Worm (Caenorhabditis elegans) whole organism, young adult: ENCODE results near the gene C28H8.5.

Experiments used
- B0261.1 ChIP-seq: sonication (generic microtip); optimal IDR thresholded peaks from 2 replicates; lab custom pipeline; 2016; ENCODE audit warnings: mild to moderate bottlenecking, missing genetic modification characterization, moderate library complexity, missing compliant biosample characterization
- B0336.3 ChIP-seq: fragments of 200-800 bp; sonication (Bioruptor generic); IDR thresholded peaks from 2 replicates; pipeline ENCODE4 v1.3.6; 2022; ENCODE audit warnings: missing genetic modification characterization, missing compliant biosample characterization
- C06A6.2 ChIP-seq: fragments of 200-800 bp; sonication (Bioruptor generic); conservative IDR thresholded peaks from 2 replicates; pipeline ENCODE4 v1.3.6; 2022; ENCODE audit warnings: missing genetic modification characterization, missing compliant biosample characterization
- F22D6.2 ChIP-seq: sonication (generic microtip); optimal IDR thresholded peaks from 2 replicates; lab custom pipeline; 2016; ENCODE audit warnings: mild to moderate bottlenecking, missing genetic modification characterization, missing compliant biosample characterization
- F33H1.4 ChIP-seq: fragments of 200-800 bp; sonication (Bioruptor generic); IDR thresholded peaks from 2 replicates; pipeline ENCODE4 v1.3.6; 2022; ENCODE audit warnings: missing genetic modification reagents, missing genetic modification characterization, missing compliant biosample characterization
- F39B2.1 ChIP-seq: fragments of 200-800 bp; sonication (Bioruptor generic); IDR thresholded peaks from 2 replicates; pipeline ENCODE4 v1.3.6; 2022; ENCODE audit warnings: missing genetic modification reagents, missing genetic modification characterization, missing compliant biosample characterization
- F57A8.1 ChIP-seq: fragments of 200-800 bp; sonication (Bioruptor generic); optimal IDR thresholded peaks from 2 replicates; lab custom pipeline; 2018; ENCODE audit warnings: mild to moderate bottlenecking, missing genetic modification characterization, moderate library complexity, missing compliant biosample characterization
- Y53G8AR.9 ChIP-seq: fragments of 200-800 bp; sonication (Bioruptor generic); conservative IDR thresholded peaks from 2 replicates; pipeline ENCODE4 v1.3.6; 2022; ENCODE audit warnings: missing genetic modification reagents, missing genetic modification characterization, missing compliant biosample characterization
- Y95B8A.8 ChIP-seq: fragments of 200-800 bp; sonication (Bioruptor generic); IDR thresholded peaks from 2 replicates; pipeline ENCODE4 v1.3.6; 2022; ENCODE audit warnings: missing genetic modification reagents, missing genetic modification characterization, missing compliant biosample characterization
- attf-6 ChIP-seq: fragments of 200-800 bp; sonication (Bioruptor generic); IDR thresholded peaks from 2 replicates; pipeline ENCODE4 v1.3.6; 2022; ENCODE audit warnings: missing genetic modification reagents, missing genetic modification characterization, missing compliant biosample characterization
- ccch-3 ChIP-seq: fragments of 200-800 bp; sonication (Bioruptor generic); optimal IDR thresholded peaks from 2 replicates; lab custom pipeline; 2018; ENCODE audit warnings: mild to moderate bottlenecking, missing genetic modification characterization, missing compliant biosample characterization
- cebp-1 ChIP-seq, 2 experiments: fragments of 200-800 bp in 1 of 2; sonication (Bioruptor generic) in 1 of 2; sonication (generic microtip) in 1 of 2; IDR thresholded peaks in 1 of 2; optimal IDR thresholded peaks in 1 of 2; 2 replicates each; pipeline versions ENCODE4 v1.3.6 to Lab custom; 2017 to 2022; ENCODE audit warnings: missing compliant biosample characterization in 2 of 2, missing genetic modification characterization in 2 of 2, mild to moderate bottlenecking in 1 of 2, missing genetic modification reagents in 1 of 2, moderate library complexity in 1 of 2
- ceh-27 ChIP-seq: fragments of 200-800 bp; sonication (Bioruptor generic); optimal IDR thresholded peaks from 2 replicates; lab custom pipeline; 2018; ENCODE audit warnings: mild to moderate bottlenecking, missing genetic modification characterization, moderate library complexity, missing compliant biosample characterization
- ceh-79 ChIP-seq: sonication (generic microtip); optimal IDR thresholded peaks from 2 replicates; lab custom pipeline; 2017; ENCODE audit warnings: mild to moderate bottlenecking, missing genetic modification characterization, missing compliant biosample characterization
- chd-7 ChIP-seq: sonication (generic microtip); optimal IDR thresholded peaks from 2 replicates; lab custom pipeline; 2016; ENCODE audit warnings: mild to moderate bottlenecking, missing genetic modification characterization, moderate library complexity, missing compliant biosample characterization
- dox-1 ChIP-seq: fragments of 200-800 bp; sonication (Bioruptor generic); IDR thresholded peaks from 2 replicates; pipeline ENCODE4 v1.3.6; 2022; ENCODE audit warnings: missing genetic modification reagents, missing genetic modification characterization, missing compliant biosample characterization
- dpff-1 ChIP-seq: sonication (generic microtip); optimal IDR thresholded peaks from 2 replicates; lab custom pipeline; 2017; ENCODE audit warnings: mild to moderate bottlenecking, missing genetic modification characterization, missing compliant biosample characterization
- dpl-1 ChIP-seq: fragments of 150-350 bp; optimal IDR thresholded peaks from 2 replicates; lab custom pipeline; 2014; ENCODE audit warnings: missing biosample characterization, missing genetic modification reagents, missing genetic modification characterization
- egl-18 ChIP-seq: fragments of 200-800 bp; sonication (Bioruptor generic); IDR thresholded peaks from 2 replicates; pipeline ENCODE4 v1.3.6; 2022; ENCODE audit warnings: missing genetic modification reagents, missing genetic modification characterization, missing compliant biosample characterization
- egl-44 ChIP-seq: fragments of 200-800 bp; sonication (Bioruptor generic); IDR thresholded peaks from 2 replicates; pipeline ENCODE4 v1.3.6; 2022; ENCODE audit warnings: missing genetic modification reagents, missing genetic modification characterization, missing compliant biosample characterization
- hmg-1.2 ChIP-seq: fragments of 200-800 bp; sonication (Bioruptor generic); IDR thresholded peaks from 2 replicates; pipeline ENCODE4 v1.3.6; 2022; ENCODE audit warnings: missing genetic modification reagents, missing genetic modification characterization, missing compliant biosample characterization
- hrde-1 ChIP-seq: sonication (generic microtip); optimal IDR thresholded peaks from 2 replicates; lab custom pipeline; 2016; ENCODE audit warnings: missing genetic modification characterization, mild to moderate bottlenecking, missing compliant biosample characterization, moderate library complexity, missing genotype, missing genetic modification reagents, borderline replicate concordance
- madf-10 ChIP-seq: sonication (generic microtip); optimal IDR thresholded peaks from 2 replicates; lab custom pipeline; 2016; ENCODE audit warnings: mild to moderate bottlenecking, missing genetic modification characterization, missing compliant biosample characterization
- mxl-1 ChIP-seq: sonication (generic microtip); optimal IDR thresholded peaks from 2 replicates; lab custom pipeline; 2016; ENCODE audit warnings: missing genetic modification characterization, missing compliant biosample characterization
- nfya-2 ChIP-seq: fragments of 200-800 bp; sonication (Bioruptor generic); IDR thresholded peaks from 2 replicates; pipeline ENCODE4 v1.3.6; 2022; ENCODE audit warnings: missing genetic modification reagents, missing genetic modification characterization, missing compliant biosample characterization
- nfyb-1 ChIP-seq: fragments of 200-800 bp; sonication (Bioruptor generic); IDR thresholded peaks from 2 replicates; pipeline ENCODE4 v1.3.6; 2022; ENCODE audit warnings: missing genetic modification reagents, missing genetic modification characterization, missing compliant biosample characterization
- nhr-80 ChIP-seq: sonication (generic microtip); optimal IDR thresholded peaks from 2 replicates; lab custom pipeline; 2016; ENCODE audit warnings: missing genetic modification characterization, missing compliant biosample characterization
- pbrm-1 ChIP-seq: fragments of 200-800 bp; sonication (Bioruptor generic); IDR thresholded peaks from 2 replicates; pipeline ENCODE4 v1.3.6; 2022; ENCODE audit warnings: missing genetic modification reagents, missing genetic modification characterization, missing compliant biosample characterization
- rcor-1 ChIP-seq: fragments of 200-800 bp; sonication (Bioruptor generic); IDR thresholded peaks from 2 replicates; pipeline ENCODE4 v1.3.6; 2022; ENCODE audit warnings: missing genetic modification reagents, missing genetic modification characterization, missing compliant biosample characterization
- rec-8 ChIP-seq, 2 experiments: sonication (generic microtip); optimal IDR thresholded peaks; 2 replicates each; lab custom pipeline; 2016; ENCODE audit warnings: mild to moderate bottlenecking in 2 of 2, missing genetic modification characterization in 2 of 2, missing genetic modification reagents in 2 of 2, missing genotype in 2 of 2, missing biosample characterization in 1 of 2, missing compliant biosample characterization in 1 of 2, moderate library complexity in 1 of 2
- rpc-1 ChIP-seq, 2 experiments: fragments of 150-350 bp in 1 of 2; sonication (generic microtip) in 1 of 2; optimal IDR thresholded peaks; 2 replicates each; lab custom pipeline; 2014 to 2018; ENCODE audit warnings: missing biosample characterization in 1 of 2, missing genetic modification characterization in 1 of 2, missing genetic modification reagents in 1 of 2, missing genotype in 1 of 2
- sdz-38 ChIP-seq: sonication (generic microtip); optimal IDR thresholded peaks from 2 replicates; lab custom pipeline; 2016; ENCODE audit warnings: missing genotype, missing genetic modification characterization, missing compliant biosample characterization
- snpc-4 ChIP-seq, 5 experiments: fragments of 150-350 bp in 1 of 5; sonication (generic microtip) in 4 of 5; optimal IDR thresholded peaks; 2 replicates each; lab custom pipeline; 2014 to 2018; ENCODE audit warnings: missing genetic modification characterization in 5 of 5, missing biosample characterization in 3 of 5, antibody characterized with exemption in 2 of 5, mild to moderate bottlenecking in 2 of 5, missing compliant biosample characterization in 2 of 5, missing genotype in 2 of 5, moderate library complexity in 2 of 5, missing genetic modification reagents in 1 of 5
- somi-1 ChIP-seq: fragments of 200-800 bp; sonication (Bioruptor generic); optimal IDR thresholded peaks from 2 replicates; lab custom pipeline; 2018; ENCODE audit warnings: mild to moderate bottlenecking, missing genetic modification characterization, missing compliant biosample characterization
- tbp1 ChIP-seq: fragments of 200-800 bp; sonication (Bioruptor generic); optimal IDR thresholded peaks from 2 replicates; lab custom pipeline; 2018; ENCODE audit warnings: mild to moderate bottlenecking, missing genetic modification characterization, missing compliant biosample characterization
- unc-130 ChIP-seq: sonication (generic microtip); optimal IDR thresholded peaks from 2 replicates; lab custom pipeline; 2016; ENCODE audit warnings: missing genetic modification reagents, missing genetic modification characterization, missing compliant biosample characterization
- unc-62 ChIP-seq: fragments of 150-350 bp; optimal IDR thresholded peaks from 2 replicates; lab custom pipeline; 2014; ENCODE audit warnings: missing biosample characterization, missing genetic modification reagents, missing genetic modification characterization
- zfh-2 ChIP-seq: fragments of 200-800 bp; sonication (Bioruptor generic); conservative IDR thresholded peaks from 2 replicates; pipeline ENCODE4 v1.3.6; 2022; ENCODE audit warnings: missing genetic modification reagents, missing genetic modification characterization, missing compliant biosample characterization
- ztf-28 ChIP-seq: fragments of 200-800 bp; sonication (Bioruptor generic); IDR thresholded peaks from 2 replicates; pipeline ENCODE4 v1.3.6; 2022; ENCODE audit warnings: missing genetic modification reagents, missing genetic modification characterization, missing compliant biosample characterization
- ztf-6 ChIP-seq: fragments of 200-800 bp; sonication (Bioruptor generic); IDR thresholded peaks from 2 replicates; pipeline ENCODE4 v1.3.6; 2022; ENCODE audit warnings: missing genetic modification reagents, missing genetic modification characterization, missing compliant biosample characterization

C28H8.5 gene

DNA sequence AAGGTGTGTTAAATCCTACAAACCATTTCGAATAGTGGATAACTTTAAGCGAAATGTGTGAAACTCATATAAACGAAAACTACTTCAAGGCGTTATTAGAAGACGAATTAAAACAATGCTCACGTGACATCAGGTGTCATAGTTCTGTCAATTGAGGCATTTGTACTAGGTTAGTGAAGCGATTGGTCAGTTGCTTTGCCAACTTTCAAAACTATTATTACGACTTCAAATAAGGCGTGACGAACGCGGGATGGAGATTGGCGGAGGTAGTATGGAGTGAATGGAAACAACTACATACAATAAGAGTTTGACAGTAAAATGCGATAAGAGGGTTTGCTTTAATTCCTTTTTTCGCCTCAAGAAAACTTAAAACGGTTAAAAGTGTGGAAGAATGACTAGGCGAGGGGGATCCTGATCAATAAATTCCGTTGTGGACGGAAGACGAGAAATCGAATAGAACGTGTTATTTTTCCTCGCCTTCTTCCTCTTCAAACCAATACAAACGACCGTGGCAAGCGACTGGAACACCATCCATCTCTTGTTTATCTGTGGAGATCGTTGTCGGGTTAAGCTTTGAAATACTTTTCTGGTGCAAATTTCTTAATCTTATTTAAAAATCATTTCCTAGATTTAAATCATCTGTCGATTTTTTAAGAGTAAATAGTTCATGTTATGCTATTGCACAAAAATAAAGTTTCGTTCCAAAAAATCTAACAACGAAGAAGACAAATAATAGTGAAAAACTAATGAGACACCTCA is 43.1 kb upstream of the C28H8.5 start:
- no peak for TF ChIP-seq mxl-1 (tag; lab: Kevin White, UChicago)
- TF ChIP-seq B0336.3 = no peak
- no peak for TF ChIP-seq hrde-1 (tag; lab: Kevin White, UChicago)
- TF ChIP-seq chd-7 (tag; lab: Kevin White, UChicago) = no peak
- no peak for TF ChIP-seq Y53G8AR.9
- no peak for TF ChIP-seq dpl-1 (GFP tag; lab: Kevin White, UChicago)
- no peak for TF ChIP-seq F22D6.2
- TF ChIP-seq Y95B8A.8 (GFP tag; lab: Robert Waterston, UW) = peak; percentile 13; the same call in 1 of the 2 replicates
- no peak for TF ChIP-seq unc-62 (GFP tag; lab: Kevin White, UChicago)
- no peak for TF ChIP-seq egl-44
- peak; percentile 21 for TF ChIP-seq nhr-80 (tag; lab: Kevin White, UChicago)
- TF ChIP-seq ztf-6 (GFP tag; lab: Robert Waterston, UW) = no peak
- TF ChIP-seq sdz-38 (tag; lab: Kevin White, UChicago) = no peak
- no peak for TF ChIP-seq ceh-27 (GFP tag; lab: Kevin White, UChicago)
- no peak for TF ChIP-seq dpff-1

DNA sequence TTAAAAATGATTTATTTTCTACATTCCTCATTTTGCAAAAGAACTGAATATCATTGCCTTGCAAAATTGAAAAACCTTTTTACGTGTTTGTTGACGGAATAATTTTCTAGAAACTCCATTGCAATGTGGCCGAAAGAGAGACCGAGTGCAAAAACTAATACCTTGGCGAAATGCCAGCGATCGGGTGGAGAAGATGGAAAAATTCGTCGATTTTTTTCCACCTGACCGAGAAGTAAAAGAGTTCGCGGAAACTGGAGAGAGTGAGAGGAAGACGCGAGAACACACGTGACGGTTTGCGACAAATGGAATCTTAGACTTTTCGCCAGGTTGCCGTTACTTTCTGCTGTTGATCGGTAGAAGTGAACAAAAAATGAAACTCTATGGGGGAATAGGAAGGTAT is 42.4 kb upstream of the C28H8.5 start:
- TF ChIP-seq madf-10 (no peak), dox-1 (GFP tag; lab: Robert Waterston, UW) (peak; percentile 36; the same call in 1 of the 2 replicates), rpc-1 (optimal IDR thresholded peaks at IDR 0.05; lab: Kevin White, UChicago) (no peak), rpc-1 (tag; optimal IDR thresholded peaks at IDR 0.05; lab: Kevin White, UChicago) (no peak), zfh-2 (peak; percentile 59; the same call in 1 of the 2 replicates), somi-1 (GFP tag; lab: Kevin White, UChicago) (peak; percentile 13), cebp-1 (GFP tag; IDR thresholded peaks at IDR 0.05; lab: Robert Waterston, UW) (no peak), cebp-1 (tag; optimal IDR thresholded peaks at IDR 0.05; lab: Kevin White, UChicago) (peak; percentile 57), ceh-79 (no peak), hmg-1.2 (peak; percentile 19; the same call in 1 of the 2 replicates), tbp1 (peak; percentile 25), F33H1.4 (GFP tag; lab: Robert Waterston, UW) (no peak), nfyb-1 (GFP tag; lab: Robert Waterston, UW) (peak; percentile 21; the same call in 1 of the 2 replicates), attf-6 (no peak)

DNA sequence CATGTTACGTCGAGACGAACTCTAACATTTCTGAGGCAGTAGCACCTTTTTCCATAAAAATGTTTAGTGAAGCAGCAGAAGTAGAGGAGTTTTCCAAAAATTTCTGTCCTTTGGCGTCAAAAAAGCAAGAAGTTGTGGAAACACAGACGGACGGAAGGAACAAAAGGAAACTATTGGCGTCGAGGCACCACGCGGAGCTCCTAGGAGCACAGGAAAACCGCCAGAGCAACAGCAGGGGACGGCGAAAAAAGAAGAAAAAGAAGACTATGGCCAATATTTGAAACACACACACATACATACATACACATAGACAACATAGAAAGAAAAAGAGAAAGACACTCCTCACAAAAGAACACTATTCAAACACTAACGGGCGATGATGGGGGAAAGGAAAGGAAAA is 41.2 kb upstream of the C28H8.5 start:
- TF ChIP-seq zfh-2 (0 out of 2 replicates have a peak, but pooled peaks have one; percentile 8), C06A6.2 (GFP tag; lab: Robert Waterston, UW) (no peak), cebp-1 (GFP tag; IDR thresholded peaks at IDR 0.05; lab: Robert Waterston, UW) (no peak), cebp-1 (tag; optimal IDR thresholded peaks at IDR 0.05; lab: Kevin White, UChicago) (peak; percentile 10)

ce11 chrIII:5843662-5844061 is 40.4 kb upstream of the C28H8.5 start:
- TF ChIP-seq dpl-1 (GFP tag; lab: Kevin White, UChicago) (no peak), zfh-2 (peak; percentile 39; the same call in 1 of the 2 replicates)
- TF ChIP-seq, all 124 proteins: peak for 1

DNA sequence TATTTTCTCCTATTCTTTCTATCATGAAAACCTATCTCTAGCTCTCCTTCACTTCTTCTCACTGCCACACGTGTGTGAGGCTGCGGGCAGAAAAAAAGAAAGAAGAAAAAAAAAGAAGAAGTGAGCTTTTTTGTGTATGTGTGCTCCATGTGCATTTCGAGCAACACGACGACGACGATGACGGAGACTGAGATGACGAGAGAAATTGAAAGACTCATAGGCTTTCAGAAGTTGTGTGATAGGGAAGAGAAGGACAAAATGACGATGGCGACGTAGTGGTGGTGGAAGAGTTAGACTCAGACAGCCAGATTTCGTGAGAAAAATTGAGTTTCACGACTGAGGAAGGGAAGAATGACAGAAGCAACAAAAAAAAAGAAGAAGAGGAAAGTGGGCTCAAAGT is 38.6 kb upstream of the C28H8.5 start:
- TF ChIP-seq nfya-2 (GFP tag; lab: Robert Waterston, UW) (no peak), ccch-3 (GFP tag; lab: Kevin White, UChicago) (no peak), dpff-1 (no peak), rcor-1 (GFP tag; lab: Robert Waterston, UW) (no peak), snpc-4 (GFP tag; optimal IDR thresholded peaks at IDR 0.05; lab: Kevin White, UChicago) (no peak), snpc-4 (tag; optimal IDR thresholded peaks at IDR 0.05; lab: Kevin White, UChicago) (peak in 1 of 4 experiments; percentile 16), pbrm-1 (GFP tag; lab: Robert Waterston, UW) (0 out of 2 replicates have a peak, but pooled peaks have one; percentile 17), egl-18 (GFP tag; lab: Robert Waterston, UW) (no peak), B0261.1 (tag; lab: Kevin White, UChicago) (no peak), F57A8.1 (GFP tag; lab: Kevin White, UChicago) (no peak), rec-8 (tag; optimal IDR thresholded peaks at IDR 0.05; lab: Kevin White, UChicago) (no peak), unc-130 (no peak), F39B2.1 (GFP tag; lab: Robert Waterston, UW) (no peak), ztf-28 (GFP tag; lab: Robert Waterston, UW) (no peak), hmg-1.2 (peak; percentile 45; the same call in 1 of the 2 replicates)
